Worm (Caenorhabditis elegans) whole organism, young adult: ENCODE results near the gene srd-43.

Source experiments
- B0336.3 ChIP-seq: fragments of 200-800 bp; sonication (Bioruptor generic); IDR thresholded peaks from 2 replicates; pipeline ENCODE4 v1.3.6; 2022; ENCODE audit warnings: missing genetic modification characterization, missing compliant biosample characterization
- C17E4.6 ChIP-seq: fragments of 200-800 bp; sonication (Bioruptor generic); IDR thresholded peaks from 2 replicates; pipeline ENCODE4 v1.3.6; 2022; ENCODE audit warnings: missing genetic modification reagents, missing genetic modification characterization, missing compliant biosample characterization
- F22D6.2 ChIP-seq: sonication (generic microtip); optimal IDR thresholded peaks from 2 replicates; lab custom pipeline; 2016; ENCODE audit warnings: mild to moderate bottlenecking, missing genetic modification characterization, missing compliant biosample characterization
- F23B12.7 ChIP-seq: sonication (generic microtip); optimal IDR thresholded peaks from 2 replicates; lab custom pipeline; 2017; ENCODE audit warnings: missing genetic modification characterization, mild to moderate bottlenecking, missing compliant biosample characterization, antibody characterized with exemption, moderate library complexity; ENCODE audit not compliant: insufficient read depth
- F33H1.4 ChIP-seq: fragments of 200-800 bp; sonication (Bioruptor generic); IDR thresholded peaks from 2 replicates; pipeline ENCODE4 v1.3.6; 2022; ENCODE audit warnings: missing genetic modification reagents, missing genetic modification characterization, missing compliant biosample characterization
- F57C9.4 ChIP-seq: sonication (generic microtip); optimal IDR thresholded peaks from 2 replicates; lab custom pipeline; 2017; ENCODE audit warnings: mild to moderate bottlenecking, missing genetic modification characterization, missing compliant biosample characterization
- K11D2.4 ChIP-seq: fragments of 200-800 bp; sonication (Bioruptor generic); IDR thresholded peaks from 2 replicates; pipeline ENCODE4 v1.3.6; 2022; ENCODE audit warnings: missing genetic modification reagents, missing genetic modification characterization, missing compliant biosample characterization
- Y53G8AR.9 ChIP-seq: fragments of 200-800 bp; sonication (Bioruptor generic); conservative IDR thresholded peaks from 2 replicates; pipeline ENCODE4 v1.3.6; 2022; ENCODE audit warnings: missing genetic modification reagents, missing genetic modification characterization, missing compliant biosample characterization
- Y56A3A.18 ChIP-seq: fragments of 200-800 bp; sonication (Bioruptor generic); IDR thresholded peaks from 2 replicates; pipeline ENCODE4 v1.3.6; 2022; ENCODE audit warnings: missing genetic modification reagents, missing genetic modification characterization, missing compliant biosample characterization
- Y67H2A.10 ChIP-seq: fragments of 200-800 bp; sonication (Bioruptor generic); conservative IDR thresholded peaks from 2 replicates; pipeline ENCODE4 v1.3.6; 2022; ENCODE audit warnings: missing genetic modification reagents, missing genetic modification characterization, missing compliant biosample characterization
- ama-1 ChIP-seq, 3 experiments: fragments of 150-350 bp in 1 of 3; sonication (generic microtip) in 2 of 3; optimal IDR thresholded peaks; 2 replicates each; lab custom pipeline; 2014 to 2018; ENCODE audit warnings: missing biosample characterization in 2 of 3, missing genetic modification characterization in 2 of 3, missing genetic modification reagents in 2 of 3
- aptf-2 ChIP-seq: fragments of 200-800 bp; sonication (Bioruptor generic); conservative IDR thresholded peaks from 2 replicates; pipeline ENCODE4 v1.3.6; 2022; ENCODE audit warnings: missing genetic modification reagents, missing genetic modification characterization, missing compliant biosample characterization
- atf-7 ChIP-seq: sonication (generic microtip); optimal IDR thresholded peaks from 2 replicates; lab custom pipeline; 2017; ENCODE audit warnings: mild to moderate bottlenecking, missing genetic modification characterization, missing compliant biosample characterization
- attf-5 ChIP-seq: fragments of 200-800 bp; sonication (Bioruptor generic); optimal IDR thresholded peaks from 2 replicates; lab custom pipeline; 2018; ENCODE audit warnings: mild to moderate bottlenecking, missing genetic modification characterization, missing compliant biosample characterization
- attf-6 ChIP-seq: fragments of 200-800 bp; sonication (Bioruptor generic); IDR thresholded peaks from 2 replicates; pipeline ENCODE4 v1.3.6; 2022; ENCODE audit warnings: missing genetic modification reagents, missing genetic modification characterization, missing compliant biosample characterization
- cebp-1 ChIP-seq, 2 experiments: fragments of 200-800 bp in 1 of 2; sonication (Bioruptor generic) in 1 of 2; sonication (generic microtip) in 1 of 2; IDR thresholded peaks in 1 of 2; optimal IDR thresholded peaks in 1 of 2; 2 replicates each; pipeline versions ENCODE4 v1.3.6 to Lab custom; 2017 to 2022; ENCODE audit warnings: missing compliant biosample characterization in 2 of 2, missing genetic modification characterization in 2 of 2, mild to moderate bottlenecking in 1 of 2, missing genetic modification reagents in 1 of 2, moderate library complexity in 1 of 2
- ceh-91 ChIP-seq: fragments of 200-800 bp; sonication (Bioruptor generic); IDR thresholded peaks from 2 replicates; pipeline ENCODE4 v1.3.6; 2022; ENCODE audit warnings: missing genetic modification reagents, missing genetic modification characterization, missing compliant biosample characterization
- dpl-1 ChIP-seq: fragments of 150-350 bp; optimal IDR thresholded peaks from 2 replicates; lab custom pipeline; 2014; ENCODE audit warnings: missing biosample characterization, missing genetic modification reagents, missing genetic modification characterization
- egl-18 ChIP-seq: fragments of 200-800 bp; sonication (Bioruptor generic); IDR thresholded peaks from 2 replicates; pipeline ENCODE4 v1.3.6; 2022; ENCODE audit warnings: missing genetic modification reagents, missing genetic modification characterization, missing compliant biosample characterization
- gei-17 ChIP-seq: fragments of 200-800 bp; sonication (Bioruptor generic); optimal IDR thresholded peaks from 2 replicates; lab custom pipeline; 2018; ENCODE audit warnings: mild to moderate bottlenecking, missing genetic modification characterization, missing compliant biosample characterization
- hmg-20 ChIP-seq: fragments of 200-800 bp; sonication (Bioruptor generic); IDR thresholded peaks from 2 replicates; pipeline ENCODE4 v1.3.6; 2022; ENCODE audit warnings: missing genetic modification reagents, missing genetic modification characterization, missing compliant biosample characterization
- lin-26 ChIP-seq: fragments of 200-800 bp; sonication (Bioruptor generic); IDR thresholded peaks from 2 replicates; pipeline ENCODE4 v1.3.6; 2022; ENCODE audit warnings: missing genetic modification reagents, missing genetic modification characterization, missing compliant biosample characterization
- lin-35 ChIP-seq, 3 experiments: fragments of 150-350 bp in 2 of 3; sonication (generic microtip) in 1 of 3; optimal IDR thresholded peaks; 2 replicates each; lab custom pipeline; 2014 to 2018; ENCODE audit warnings: missing biosample characterization in 3 of 3, missing genetic modification characterization in 3 of 3, missing genetic modification reagents in 3 of 3
- lin-40 ChIP-seq: sonication (generic microtip); optimal IDR thresholded peaks from 2 replicates; lab custom pipeline; 2016; ENCODE audit warnings: missing genetic modification characterization, mild to moderate bottlenecking, missing compliant biosample characterization, missing genotype, missing genetic modification reagents
- lir-1 ChIP-seq: fragments of 200-800 bp; sonication (Bioruptor generic); conservative IDR thresholded peaks from 2 replicates; pipeline ENCODE4 v1.3.6; 2022; ENCODE audit warnings: missing genetic modification reagents, missing genetic modification characterization, missing compliant biosample characterization
- madf-6 ChIP-seq: fragments of 200-800 bp; sonication (Bioruptor generic); IDR thresholded peaks from 2 replicates; pipeline ENCODE4 v1.3.6; 2022; ENCODE audit warnings: missing genetic modification reagents, missing genetic modification characterization, missing compliant biosample characterization
- madf-8 ChIP-seq: fragments of 200-800 bp; sonication (Bioruptor generic); conservative IDR thresholded peaks from 2 replicates; pipeline ENCODE4 v1.3.6; 2022; ENCODE audit warnings: missing genetic modification reagents, missing genetic modification characterization, missing compliant biosample characterization
- mcd-1 ChIP-seq: fragments of 200-800 bp; sonication (Bioruptor generic); IDR thresholded peaks from 2 replicates; pipeline ENCODE4 v1.3.6; 2022; ENCODE audit warnings: missing genetic modification reagents, missing genetic modification characterization, missing compliant biosample characterization
- nhr-27 ChIP-seq: fragments of 200-800 bp; sonication (Bioruptor generic); optimal IDR thresholded peaks from 2 replicates; lab custom pipeline; 2018; ENCODE audit warnings: mild to moderate bottlenecking, missing genetic modification characterization, moderate library complexity, missing compliant biosample characterization
- nhr-80 ChIP-seq: sonication (generic microtip); optimal IDR thresholded peaks from 2 replicates; lab custom pipeline; 2016; ENCODE audit warnings: missing genetic modification characterization, missing compliant biosample characterization
- pha-4 ChIP-seq: fragments of 150-350 bp; sonication (generic microtip); optimal IDR thresholded peaks from 2 replicates; lab custom pipeline; 2014; ENCODE audit warnings: missing biosample characterization, missing genetic modification reagents, missing genetic modification characterization
- repo-1 ChIP-seq: sonication (generic microtip); optimal IDR thresholded peaks from 2 replicates; lab custom pipeline; 2017; ENCODE audit warnings: mild to moderate bottlenecking, missing genetic modification characterization, missing compliant biosample characterization
- rpc-1 ChIP-seq, 2 experiments: fragments of 150-350 bp in 1 of 2; sonication (generic microtip) in 1 of 2; optimal IDR thresholded peaks; 2 replicates each; lab custom pipeline; 2014 to 2018; ENCODE audit warnings: missing biosample characterization in 1 of 2, missing genetic modification characterization in 1 of 2, missing genetic modification reagents in 1 of 2, missing genotype in 1 of 2
- snpc-1.1 ChIP-seq: sonication (generic microtip); optimal IDR thresholded peaks from 2 replicates; lab custom pipeline; 2017; ENCODE audit warnings: missing genetic modification characterization, mild to moderate bottlenecking, missing compliant biosample characterization, antibody characterized with exemption, moderate library complexity, missing genotype, missing genetic modification reagents; ENCODE audit not compliant: insufficient read depth
- tbp1 ChIP-seq: fragments of 200-800 bp; sonication (Bioruptor generic); optimal IDR thresholded peaks from 2 replicates; lab custom pipeline; 2018; ENCODE audit warnings: mild to moderate bottlenecking, missing genetic modification characterization, missing compliant biosample characterization
- zfh-2 ChIP-seq: fragments of 200-800 bp; sonication (Bioruptor generic); conservative IDR thresholded peaks from 2 replicates; pipeline ENCODE4 v1.3.6; 2022; ENCODE audit warnings: missing genetic modification reagents, missing genetic modification characterization, missing compliant biosample characterization
- zim-3 ChIP-seq: sonication (generic microtip); optimal IDR thresholded peaks from 2 replicates; lab custom pipeline; 2017; ENCODE audit warnings: mild to moderate bottlenecking, missing genetic modification characterization, moderate library complexity, missing compliant biosample characterization
- ztf-22 ChIP-seq: fragments of 200-800 bp; sonication (Bioruptor generic); optimal IDR thresholded peaks from 2 replicates; lab custom pipeline; 2018; ENCODE audit warnings: mild to moderate bottlenecking, missing genetic modification characterization, moderate library complexity, missing compliant biosample characterization
- ztf-26 ChIP-seq: sonication (generic microtip); optimal IDR thresholded peaks from 2 replicates; lab custom pipeline; 2017; ENCODE audit warnings: missing genetic modification characterization, missing compliant biosample characterization

The srd-43 gene

ce11 chrX:13322886-13323285, 17.2 kb upstream of the srd-43 start, which contains the start of gene F46G10.2:
F46G10.2 (plus strand) TSS chrX:13322963.
- TF ChIP-seq Y53G8AR.9 (GFP tag; lab: Robert Waterston, UW) (no peak), rpc-1 (optimal IDR thresholded peaks at IDR 0.05; lab: Kevin White, UChicago) (no peak), rpc-1 (tag; optimal IDR thresholded peaks at IDR 0.05; lab: Kevin White, UChicago) (no peak), hmg-20 (GFP tag; lab: Robert Waterston, UW) (no peak), F57C9.4 (tag; lab: Kevin White, UChicago) (no peak)

DNA sequence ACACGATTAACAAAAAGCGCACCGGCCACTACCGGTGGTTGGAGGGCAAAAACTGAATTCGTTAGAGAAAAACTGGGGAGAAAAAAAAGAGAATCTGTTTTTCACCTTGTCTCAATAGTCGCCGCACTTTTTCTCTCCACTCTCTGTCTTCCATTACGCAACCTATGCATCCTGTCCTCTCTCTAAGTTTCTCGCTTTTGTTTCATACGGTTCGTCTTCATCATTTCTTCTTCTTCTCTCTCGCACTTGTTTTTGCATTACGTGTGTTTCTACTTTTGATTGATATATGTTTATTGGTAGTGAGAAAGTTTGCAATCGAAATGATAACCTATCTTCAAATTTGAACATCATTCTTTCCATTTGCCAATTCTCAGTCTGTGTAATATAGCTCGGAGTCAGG, 14.9 kb upstream of the srd-43 start:
- TF ChIP-seq repo-1 (no peak), gei-17 (GFP tag; lab: Kevin White, UChicago) (no peak), ztf-26 (tag; lab: Kevin White, UChicago) (peak; percentile 16), madf-8 (no peak), F23B12.7 (tag; lab: Kevin White, UChicago) (peak; percentile 15), lin-26 (0 out of 2 replicates have a peak, but pooled peaks have one; percentile 20), lin-40 (tag; lab: Kevin White, UChicago) (peak; percentile 29), pha-4 (no peak), cebp-1 (GFP tag; IDR thresholded peaks at IDR 0.05; lab: Robert Waterston, UW) (no peak), cebp-1 (tag; optimal IDR thresholded peaks at IDR 0.05; lab: Kevin White, UChicago) (peak; percentile 12), nhr-80 (tag; lab: Kevin White, UChicago) (peak; percentile 70), tbp1 (GFP tag; lab: Kevin White, UChicago) (no peak), lin-35 (GFP tag; optimal IDR thresholded peaks at IDR 0.05; lab: Kevin White, UChicago) (no peak)
- TF ChIP-seq, all 124 proteins: peak for 6

DNA sequence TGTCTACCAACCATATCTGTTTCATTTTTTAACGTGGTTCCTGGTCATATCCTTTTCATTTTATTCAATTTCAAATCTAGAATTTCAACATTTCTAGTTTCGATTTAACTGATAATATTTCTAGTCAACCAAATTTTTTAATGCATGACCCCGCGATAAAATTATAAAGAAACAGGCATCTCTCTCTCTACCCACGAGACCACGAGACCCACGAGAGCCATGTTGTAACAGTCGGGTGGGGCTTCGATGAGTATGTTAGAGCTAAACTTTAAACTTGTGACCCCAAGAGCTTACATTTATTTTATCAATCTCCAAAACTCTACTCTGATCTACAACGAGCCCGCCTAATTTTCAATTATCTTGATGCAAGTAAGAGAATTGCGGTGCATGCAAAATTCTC, 12.7 kb upstream of the srd-43 start:
- TF ChIP-seq cebp-1 (GFP tag; IDR thresholded peaks at IDR 0.05; lab: Robert Waterston, UW) (no peak), cebp-1 (tag; optimal IDR thresholded peaks at IDR 0.05; lab: Kevin White, UChicago) (peak; percentile 20), F33H1.4 (GFP tag; lab: Robert Waterston, UW) (no peak)
- TF ChIP-seq, all 124 proteins: peak for 1

DNA sequence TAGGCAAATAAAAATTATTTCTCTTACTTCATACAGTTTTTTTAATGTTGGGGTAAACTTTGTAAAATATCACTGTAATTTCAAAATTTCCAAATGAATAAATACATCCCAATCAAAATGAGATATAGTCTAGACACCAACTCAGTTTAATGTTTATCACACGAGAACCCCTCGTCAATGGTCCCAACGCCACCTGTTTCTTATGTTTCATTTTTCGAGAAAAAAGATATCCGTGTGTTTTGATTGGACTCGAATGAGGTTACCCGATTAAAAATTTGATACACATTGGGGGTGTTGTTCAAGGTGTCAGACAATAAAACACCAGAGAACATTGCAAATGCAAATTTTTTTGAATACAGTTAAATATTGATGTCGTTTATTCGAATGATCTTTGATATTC, 11.9 kb upstream of the srd-43 start:
- TF ChIP-seq madf-6 (GFP tag; lab: Robert Waterston, UW) (no peak), B0336.3 (no peak), egl-18 (GFP tag; lab: Robert Waterston, UW) (no peak), snpc-1.1 (tag; lab: Kevin White, UChicago) (no peak), aptf-2 (no peak), ztf-26 (tag; lab: Kevin White, UChicago) (no peak), nhr-27 (tag; lab: Kevin White, UChicago) (no peak), Y67H2A.10 (GFP tag; lab: Robert Waterston, UW) (no peak), C17E4.6 (GFP tag; lab: Robert Waterston, UW) (no peak), ztf-22 (GFP tag; lab: Kevin White, UChicago) (no peak)

- TF ChIP-seq ama-1 (optimal IDR thresholded peaks at IDR 0.05; lab: Kevin White, UChicago) (no peak), ama-1 (GFP tag; optimal IDR thresholded peaks at IDR 0.05; lab: Kevin White, UChicago) (no peak), atf-7 (tag; lab: Kevin White, UChicago) (no peak), K11D2.4 (no peak), attf-5 (GFP tag; lab: Kevin White, UChicago) (no peak), attf-6 (GFP tag; lab: Robert Waterston, UW) (no peak), ztf-26 (tag; lab: Kevin White, UChicago) (no peak), Y56A3A.18 (GFP tag; lab: Robert Waterston, UW) (no peak), repo-1 (no peak), F22D6.2 (tag; lab: Kevin White, UChicago) (no peak), dpl-1 (no peak), zfh-2 (GFP tag; lab: Robert Waterston, UW) (no peak), pha-4 (no peak), zim-3 (tag; lab: Kevin White, UChicago) (no peak), snpc-1.1 (tag; lab: Kevin White, UChicago) (no peak), lir-1 (no peak), mcd-1 (GFP tag; lab: Robert Waterston, UW) (no peak), cebp-1 (GFP tag; IDR thresholded peaks at IDR 0.05; lab: Robert Waterston, UW) (no peak), cebp-1 (tag; optimal IDR thresholded peaks at IDR 0.05; lab: Kevin White, UChicago) (no peak), ceh-91 (GFP tag; lab: Robert Waterston, UW) (no peak)
Observed at ce11 chrX:13315093-13315492, 9.4 kb upstream of the srd-43 start.
